Fruit fly (Drosophila melanogaster) whole organism, embryonic: ENCODE data around the gene TwdlN.

Experiments
- ATbp ChIP-seq: fragments of 200-800 bp; sonication (Bioruptor generic); optimal IDR thresholded peaks from 2 replicates; lab custom pipeline; 2017; ENCODE audit warnings: missing biosample characterization, mild to moderate bottlenecking, missing genetic modification characterization, missing genetic modification reagents
- Awh ChIP-seq: fragments of 200-800 bp; sonication (Bioruptor generic); IDR thresholded peaks from 2 replicates; pipeline ENCODE4, ENCODE4 v1.3.6; 2022; ENCODE audit warnings: missing biosample characterization, missing genetic modification characterization
- CG12769 ChIP-seq: fragments of 200-800 bp; sonication (Bioruptor generic); optimal IDR thresholded peaks from 2 replicates; lab custom pipeline; 2019; ENCODE audit warnings: missing biosample characterization, mild to moderate bottlenecking, missing genetic modification characterization, moderate library complexity
- CG13894 ChIP-seq: fragments of 200-800 bp; sonication (Bioruptor generic); optimal IDR thresholded peaks from 3 replicates; lab custom pipeline; 2018; ENCODE audit warnings: missing biosample characterization, mild to moderate bottlenecking, missing genetic modification characterization, moderate library complexity
- CG14710 ChIP-seq: fragments of 200-800 bp; sonication (Bioruptor generic); optimal IDR thresholded peaks from 3 replicates; lab custom pipeline; 2019; ENCODE audit warnings: missing biosample characterization, mild to moderate bottlenecking, missing genetic modification characterization, moderate library complexity
- CG16815 ChIP-seq: fragments of 200-800 bp; sonication (Bioruptor generic); optimal IDR thresholded peaks from 3 replicates; lab custom pipeline; 2017; ENCODE audit warnings: missing biosample characterization, mild to moderate bottlenecking, missing genetic modification characterization
- CG18476 ChIP-seq: fragments of 200-800 bp; sonication (Bioruptor generic); optimal IDR thresholded peaks from 2 replicates; lab custom pipeline; 2016; ENCODE audit warnings: missing biosample characterization, mild to moderate bottlenecking, missing genetic modification characterization
- CG2889 ChIP-seq: fragments of 200-800 bp; sonication (Bioruptor generic); IDR thresholded peaks from 3 replicates; pipeline ENCODE4 v1.3.6; 2022; ENCODE audit warnings: missing biosample characterization, missing genetic modification characterization
- CG4854 ChIP-seq: fragments of 200-800 bp; sonication (Bioruptor generic); optimal IDR thresholded peaks from 2 replicates; lab custom pipeline; 2016; ENCODE audit warnings: missing biosample characterization, missing genetic modification characterization, inconsistent platforms
- CG8089 ChIP-seq: fragments of 200-800 bp; sonication (Bioruptor generic); optimal IDR thresholded peaks from 3 replicates; lab custom pipeline; 2016; ENCODE audit warnings: missing biosample characterization, missing genetic modification characterization
- CG8765 ChIP-seq: fragments of 200-800 bp; sonication (Bioruptor generic); IDR thresholded peaks from 2 replicates; pipeline ENCODE4 v1.3.6; 2022; ENCODE audit warnings: missing biosample characterization, missing genetic modification characterization
- CTCF ChIP-seq: fragments of 200-800 bp; sonication (Bioruptor generic); optimal IDR thresholded peaks from 2 replicates; lab custom pipeline; 2017; ENCODE audit warnings: missing biosample characterization, mild to moderate bottlenecking, missing genetic modification characterization, moderate library complexity
- Camta ChIP-seq: fragments of 200-800 bp; sonication (Bioruptor generic); optimal IDR thresholded peaks from 2 replicates; lab custom pipeline; 2016; ENCODE audit warnings: missing biosample characterization, missing genetic modification characterization
- Deaf1 ChIP-seq: fragments of 200-800 bp; optimal IDR thresholded peaks from 3 replicates; lab custom pipeline; 2019; ENCODE audit warnings: missing biosample characterization, mild to moderate bottlenecking, missing genetic modification characterization, moderate library complexity
- Dip3 ChIP-seq: fragments of 200-800 bp; sonication (Bioruptor generic); optimal IDR thresholded peaks from 3 replicates; lab custom pipeline; 2016; ENCODE audit warnings: missing biosample characterization, missing genetic modification characterization
- Hr51 ChIP-seq, 2 experiments: fragments of 200-800 bp; sonication (Bioruptor generic); optimal IDR thresholded peaks; 2 replicates in 1 of 2; 3 replicates in 1 of 2; lab custom pipeline; 2016 to 2018; ENCODE audit warnings: missing biosample characterization in 2 of 2, missing genetic modification characterization in 2 of 2, mild to moderate bottlenecking in 1 of 2, moderate library complexity in 1 of 2
- Hr78 ChIP-seq, 2 experiments: fragments of 200-800 bp in 1 of 2; fragments of >200 bp in 1 of 2; sonication (Bioruptor generic) in 1 of 2; optimal IDR thresholded peaks; 2 replicates each; lab custom pipeline; 2017 to 2019; ENCODE audit warnings: missing biosample characterization in 2 of 2, missing genetic modification characterization in 2 of 2, mild to moderate bottlenecking in 1 of 2, moderate library complexity in 1 of 2
- Jarid2 ChIP-seq: fragments of 200-800 bp; sonication (Bioruptor generic); optimal IDR thresholded peaks from 3 replicates; lab custom pipeline; 2017; ENCODE audit warnings: mild to moderate bottlenecking, missing biosample characterization, missing genetic modification reagents, missing genetic modification characterization
- Mes4 ChIP-seq: fragments of 200-800 bp; sonication (Bioruptor generic); optimal IDR thresholded peaks from 2 replicates; lab custom pipeline; 2016; ENCODE audit warnings: missing biosample characterization, missing genetic modification characterization
- NC2α ChIP-seq: fragments of 200-800 bp; sonication (Bioruptor generic); optimal IDR thresholded peaks from 2 replicates; lab custom pipeline; 2016; ENCODE audit warnings: missing biosample characterization, missing genetic modification characterization
- NFAT ChIP-seq: fragments of 200-800 bp; sonication (Bioruptor generic); IDR thresholded peaks from 2 replicates; pipeline ENCODE4 v1.3.6; 2022; ENCODE audit warnings: missing biosample characterization, missing genetic modification characterization
- abd-A ChIP-seq: fragments of 200-800 bp; sonication (Bioruptor generic); optimal IDR thresholded peaks from 3 replicates; lab custom pipeline; 2019; ENCODE audit warnings: missing biosample characterization, mild to moderate bottlenecking, missing genetic modification characterization, moderate library complexity
- chinmo ChIP-seq: fragments of 200-800 bp; sonication (Bioruptor generic); IDR thresholded peaks from 4 replicates; pipeline ENCODE4 v1.3.6; 2022; ENCODE audit warnings: missing biosample characterization, missing genetic modification characterization; ENCODE audit not compliant: partially characterized antibody
- cwo ChIP-seq: fragments of 200-800 bp; sonication (Bioruptor generic); optimal IDR thresholded peaks from 3 replicates; lab custom pipeline; 2017; ENCODE audit warnings: missing biosample characterization, missing genetic modification characterization, mild to moderate bottlenecking, moderate library complexity, missing genetic modification reagents
- gsb ChIP-seq: fragments of 200-800 bp; sonication (Bioruptor generic); IDR thresholded peaks from 2 replicates; pipeline ENCODE4 v1.3.6; 2022; ENCODE audit warnings: missing biosample characterization, missing genetic modification characterization
- jing ChIP-seq: fragments of 200-800 bp; sonication (Bioruptor generic); optimal IDR thresholded peaks from 2 replicates; lab custom pipeline; 2018; ENCODE audit warnings: missing biosample characterization, mild to moderate bottlenecking, missing genetic modification characterization
- lmd ChIP-seq: fragments of 200-800 bp; sonication (Bioruptor generic); IDR thresholded peaks from 2 replicates; pipeline ENCODE4 v1.3.6; 2022; ENCODE audit warnings: missing biosample characterization, missing genetic modification characterization
- maf-S ChIP-seq: fragments of 200-800 bp; sonication (Bioruptor generic); optimal IDR thresholded peaks from 2 replicates; lab custom pipeline; 2016; ENCODE audit warnings: missing biosample characterization, missing genetic modification characterization
- oc ChIP-seq: fragments of 200-800 bp; sonication (Bioruptor generic); optimal IDR thresholded peaks from 2 replicates; lab custom pipeline; 2018; ENCODE audit warnings: missing biosample characterization, mild to moderate bottlenecking, missing genetic modification characterization, moderate library complexity
- onecut ChIP-seq: fragments of 200-800 bp; sonication (Bioruptor generic); IDR thresholded peaks from 2 replicates; pipeline ENCODE4 v1.3.6; 2022; ENCODE audit warnings: missing biosample characterization, missing genetic modification characterization
- pan ChIP-seq, 4 experiments: fragments of >200 bp in 3 of 4; fragments of 200-800 bp in 1 of 4; sonication (Bioruptor generic) in 1 of 4; optimal IDR thresholded peaks in 3 of 4; IDR thresholded peaks in 1 of 4; 2 replicates each; pipeline versions ENCODE4 v1.3.6 to Lab custom; 2017 to 2022; ENCODE audit warnings: missing biosample characterization in 2 of 4, missing genetic modification characterization in 2 of 4, mixed read lengths in 1 of 4
- pros ChIP-seq: fragments of 200-800 bp; sonication (Bioruptor generic); optimal IDR thresholded peaks from 3 replicates; lab custom pipeline; 2019; ENCODE audit warnings: missing biosample characterization, mild to moderate bottlenecking, missing genetic modification characterization, moderate library complexity
- row ChIP-seq: fragments of 200-800 bp; sonication (Bioruptor generic); IDR thresholded peaks from 3 replicates; pipeline ENCODE4 v1.3.6; 2022; ENCODE audit warnings: missing biosample characterization, missing genetic modification characterization
- sd ChIP-seq: fragments of 200-800 bp; sonication (Bioruptor generic); optimal IDR thresholded peaks from 3 replicates; lab custom pipeline; 2018; ENCODE audit warnings: missing biosample characterization, mild to moderate bottlenecking, missing genetic modification characterization, moderate library complexity
- seq ChIP-seq: fragments of 200-800 bp; sonication (Bioruptor generic); IDR thresholded peaks from 2 replicates; pipeline ENCODE4 v1.3.6; 2022; ENCODE audit warnings: missing biosample characterization, missing genetic modification characterization
- sr ChIP-seq: fragments of 200-800 bp; sonication (Bioruptor generic); IDR thresholded peaks from 3 replicates; pipeline ENCODE4 v1.3.6; 2022; ENCODE audit warnings: missing biosample characterization, missing genetic modification characterization
- sug ChIP-seq: fragments of 200-800 bp; optimal IDR thresholded peaks from 2 replicates; lab custom pipeline; 2019; ENCODE audit warnings: missing biosample characterization, mild to moderate bottlenecking, missing genetic modification characterization, moderate library complexity
- vfl ChIP-seq: fragments of 200-800 bp; sonication (Bioruptor generic); optimal IDR thresholded peaks from 2 replicates; lab custom pipeline; 2016; ENCODE audit warnings: missing biosample characterization, missing genetic modification characterization
- vnd ChIP-seq: fragments of 200-800 bp; sonication (Bioruptor generic); IDR thresholded peaks from 3 replicates; pipeline ENCODE4 v1.3.6; 2022; ENCODE audit warnings: missing biosample characterization, missing genetic modification characterization; ENCODE audit not compliant: partially characterized antibody
- vvl ChIP-seq: fragments of 200-800 bp; sonication (Bioruptor generic); IDR thresholded peaks from 2 replicates; pipeline ENCODE4 v1.3.6; 2022; ENCODE audit warnings: missing biosample characterization, missing genetic modification characterization

Gene TwdlN

dm6 chr3R:26615428-26615827 lies 16.2 kb upstream of the TwdlN start:
- no peak for TF ChIP-seq sug
- TF ChIP-seq chinmo (GFP tag; lab: Robert Waterston, UW), result peak; percentile 81; the same call in 2 of the 4 replicates
- TF ChIP-seq pros (GFP tag; lab: Kevin White, UChicago), result peak; percentile 67
- TF ChIP-seq Awh, result 0 out of 2 replicates have a peak, but pooled peaks have one; percentile 28
- peak in 1 of 2 experiments; percentile 50 for TF ChIP-seq Hr78 (GFP tag; optimal IDR thresholded peaks at IDR 0.05; lab: Kevin White, UChicago)
- no peak for TF ChIP-seq NFAT (GFP tag; lab: Robert Waterston, UW)
- peak; percentile 88 for TF ChIP-seq CG12769 (tag; lab: Kevin White, UChicago)
- peak; percentile 42; the same call in 1 of the 3 replicates for TF ChIP-seq sr (GFP tag; lab: Robert Waterston, UW)
- TF ChIP-seq vvl (GFP tag; lab: Robert Waterston, UW), result peak; percentile 72; the same call in 1 of the 2 replicates
- TF ChIP-seq oc (tag; lab: Kevin White, UChicago), result peak; percentile 41
- TF ChIP-seq, all 482 proteins: peak for 8

dm6 chr3R:26618818-26619217 lies 12.9 kb upstream of the TwdlN start, which contains the start of gene TwdlM:
Gene TwdlM, plus strand, starts transcription at chr3R:26619118.
- TF ChIP-seq Camta (GFP tag; lab: Kevin White, UChicago) (no peak), Hr51 (GFP tag; optimal IDR thresholded peaks at IDR 0.05; lab: Kevin White, UChicago) (no peak), NC2α (GFP tag; lab: Kevin White, UChicago) (no peak), chinmo (GFP tag; lab: Robert Waterston, UW) (0 out of 4 replicates have a peak, but pooled peaks have one; percentile 60)

DNA sequence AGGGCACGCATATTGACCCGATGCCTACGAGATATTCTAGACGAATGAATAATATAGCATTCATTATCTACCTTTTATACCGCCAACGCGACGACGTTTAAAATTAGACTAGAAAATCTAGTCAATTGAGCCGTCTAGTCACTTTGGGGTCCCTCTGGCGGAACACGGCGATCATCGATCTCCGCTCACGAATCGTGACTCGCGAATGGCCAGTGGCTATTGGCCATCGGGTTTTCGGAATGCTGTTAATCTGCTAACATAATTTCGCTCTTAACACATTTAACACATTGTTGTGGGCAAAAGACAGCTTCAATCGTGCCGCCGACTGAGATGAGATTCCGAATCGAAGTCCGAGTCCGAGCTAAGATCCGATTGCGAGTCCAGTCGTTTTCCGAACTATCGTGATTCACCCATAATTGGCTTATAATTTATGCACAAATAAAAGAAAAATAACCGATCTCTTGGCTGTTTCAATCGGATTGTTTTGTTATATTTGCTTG lies 10.3 kb upstream of the TwdlN start, which contains the start of gene TwdlP:
Gene TwdlP, minus strand, starts transcription at position 51 of the 500 bp plus-strand sequence.
- no peak for TF ChIP-seq jing (GFP tag; lab: Kevin White, UChicago)
- no peak for TF ChIP-seq row (GFP tag; lab: Robert Waterston, UW)
- no peak for TF ChIP-seq CTCF (GFP tag; lab: Kevin White, UChicago)
- TF ChIP-seq CG14710, result no peak
- no peak for TF ChIP-seq cwo
- TF ChIP-seq CG4854, result no peak
- TF ChIP-seq vvl (GFP tag; lab: Robert Waterston, UW), result peak; percentile 33; the same call in 1 of the 2 replicates
- TF ChIP-seq CG16815 (GFP tag; lab: Kevin White, UChicago), result no peak
- TF ChIP-seq pan (optimal IDR thresholded peaks at IDR 0.05; lab: Kevin White, UChicago), result no peak
- TF ChIP-seq pan (GFP tag; optimal IDR thresholded peaks at IDR 0.05 in 1 of 2, IDR thresholded peaks at IDR 0.05 in 1 of 2), result peak in 1 of 2 experiments; percentile 18
- no peak for TF ChIP-seq CG18476 (GFP tag; lab: Kevin White, UChicago)
- TF ChIP-seq CG2889 (GFP tag; lab: Robert Waterston, UW), result no peak
- no peak for TF ChIP-seq onecut (GFP tag; lab: Robert Waterston, UW)
- TF ChIP-seq chinmo (GFP tag; lab: Robert Waterston, UW), result peak; percentile 42; the same call in 1 of the 4 replicates
- TF ChIP-seq maf-S (GFP tag; lab: Kevin White, UChicago), result no peak
- no peak for TF ChIP-seq CG8765
- TF ChIP-seq Deaf1, result peak; percentile 72
- TF ChIP-seq vnd (GFP tag; lab: Robert Waterston, UW), result no peak
- peak; percentile 57 for TF ChIP-seq CG12769 (tag; lab: Kevin White, UChicago)
- peak; percentile 20 for TF ChIP-seq CG13894
- peak; percentile 52 for TF ChIP-seq abd-A (tag; lab: Kevin White, UChicago)
- no peak for TF ChIP-seq lmd
- no peak for TF ChIP-seq vfl (GFP tag; lab: Kevin White, UChicago)
- no peak for TF ChIP-seq Mes4 (GFP tag; lab: Kevin White, UChicago)
- no peak for TF ChIP-seq CG8089 (GFP tag; lab: Kevin White, UChicago)
- TF ChIP-seq gsb (GFP tag; lab: Robert Waterston, UW), result no peak
- peak; percentile 90 for TF ChIP-seq sd (tag; lab: Kevin White, UChicago)
- no peak for TF ChIP-seq Jarid2 (GFP tag; lab: Kevin White, UChicago)
- no peak for TF ChIP-seq seq (GFP tag; lab: Robert Waterston, UW)
- no peak for TF ChIP-seq ATbp
- TF ChIP-seq Dip3 (GFP tag; lab: Kevin White, UChicago), result no peak
